Worm (Caenorhabditis elegans) whole organism, young adult: ENCODE measurements around the gene R10E11.5.

Experiments used
- B0035.1 ChIP-seq: sonication (generic microtip); optimal IDR thresholded peaks from 2 replicates; lab custom pipeline; 2016; ENCODE audit warnings: missing genetic modification characterization, mild to moderate bottlenecking, missing compliant biosample characterization, missing genotype, missing genetic modification reagents
- C06A6.2 ChIP-seq: fragments of 200-800 bp; sonication (Bioruptor generic); conservative IDR thresholded peaks from 2 replicates; pipeline ENCODE4 v1.3.6; 2022; ENCODE audit warnings: missing genetic modification characterization, missing compliant biosample characterization
- ZK185.1 ChIP-seq: sonication (generic microtip); optimal IDR thresholded peaks from 2 replicates; lab custom pipeline; 2016; ENCODE audit warnings: mild to moderate bottlenecking, missing genetic modification characterization, missing compliant biosample characterization; ENCODE audit not compliant: poor library complexity, severe bottlenecking
- attf-3 ChIP-seq: fragments of 200-800 bp; sonication (Bioruptor generic); conservative IDR thresholded peaks from 2 replicates; pipeline ENCODE4 v1.3.6; 2022; ENCODE audit warnings: missing genetic modification reagents, missing genetic modification characterization, missing compliant biosample characterization
- ceh-79 ChIP-seq: sonication (generic microtip); optimal IDR thresholded peaks from 2 replicates; lab custom pipeline; 2017; ENCODE audit warnings: mild to moderate bottlenecking, missing genetic modification characterization, missing compliant biosample characterization
- dpl-1 ChIP-seq: fragments of 150-350 bp; optimal IDR thresholded peaks from 2 replicates; lab custom pipeline; 2014; ENCODE audit warnings: missing biosample characterization, missing genetic modification reagents, missing genetic modification characterization
- efl-1 ChIP-seq: fragments of 150-350 bp; optimal IDR thresholded peaks from 2 replicates; lab custom pipeline; 2014; ENCODE audit warnings: missing biosample characterization, missing genetic modification reagents, missing genetic modification characterization
- ets-4 ChIP-seq: fragments of 200-800 bp; sonication (Bioruptor generic); optimal IDR thresholded peaks from 2 replicates; lab custom pipeline; 2018; ENCODE audit warnings: mild to moderate bottlenecking, missing genetic modification characterization, missing compliant biosample characterization
- hmg-1.2 ChIP-seq: fragments of 200-800 bp; sonication (Bioruptor generic); IDR thresholded peaks from 2 replicates; pipeline ENCODE4 v1.3.6; 2022; ENCODE audit warnings: missing genetic modification reagents, missing genetic modification characterization, missing compliant biosample characterization
- madf-6 ChIP-seq: fragments of 200-800 bp; sonication (Bioruptor generic); IDR thresholded peaks from 2 replicates; pipeline ENCODE4 v1.3.6; 2022; ENCODE audit warnings: missing genetic modification reagents, missing genetic modification characterization, missing compliant biosample characterization
- nhr-90 ChIP-seq: sonication (generic microtip); optimal IDR thresholded peaks from 2 replicates; lab custom pipeline; 2016; ENCODE audit warnings: missing genotype, mild to moderate bottlenecking, missing genetic modification characterization, missing compliant biosample characterization
- sptf-2 ChIP-seq: fragments of 200-800 bp; sonication (Bioruptor generic); optimal IDR thresholded peaks from 2 replicates; lab custom pipeline; 2018; ENCODE audit warnings: mild to moderate bottlenecking, missing genetic modification characterization, missing compliant biosample characterization
- unc-62 ChIP-seq: fragments of 150-350 bp; optimal IDR thresholded peaks from 2 replicates; lab custom pipeline; 2014; ENCODE audit warnings: missing biosample characterization, missing genetic modification reagents, missing genetic modification characterization
- ztf-22 ChIP-seq: fragments of 200-800 bp; sonication (Bioruptor generic); optimal IDR thresholded peaks from 2 replicates; lab custom pipeline; 2018; ENCODE audit warnings: mild to moderate bottlenecking, missing genetic modification characterization, moderate library complexity, missing compliant biosample characterization

- TF ChIP-seq nhr-90 (no peak), sptf-2 (no peak), hmg-1.2 (GFP tag; lab: Robert Waterston, UW) (no peak), madf-6 (GFP tag; lab: Robert Waterston, UW) (0 out of 2 replicates have a peak, but pooled peaks have one; percentile 13), ceh-79 (tag; lab: Kevin White, UChicago) (no peak), dpl-1 (GFP tag; lab: Kevin White, UChicago) (peak; percentile 38), B0035.1 (tag; lab: Kevin White, UChicago) (no peak), attf-3 (GFP tag; lab: Robert Waterston, UW) (no peak), ets-4 (GFP tag; lab: Kevin White, UChicago) (no peak), C06A6.2 (GFP tag; lab: Robert Waterston, UW) (no peak), unc-62 (GFP tag; lab: Kevin White, UChicago) (no peak), ztf-22 (GFP tag; lab: Kevin White, UChicago) (no peak), efl-1 (GFP tag; lab: Kevin White, UChicago) (peak; percentile 86), ZK185.1 (tag; lab: Kevin White, UChicago) (no peak)
Observed at ce11 chrIII:9775916-9776315, 13.5 kb downstream of the R10E11.5 start.
